Worm (Caenorhabditis elegans) whole organism, L3 larva: ENCODE data around the gene ZK455.5.

ENCODE experiments used
- R02D3.7 ChIP-seq: fragments of 150-350 bp; optimal IDR thresholded peaks from 2 replicates; lab custom pipeline; 2014; ENCODE audit warnings: missing biosample characterization, missing genetic modification characterization
- ZK546.5 ChIP-seq: sonication (generic microtip); optimal IDR thresholded peaks from 2 replicates; lab custom pipeline; 2017; ENCODE audit warnings: missing biosample characterization, missing genetic modification characterization
- aly-2 ChIP-seq: fragments of 150-350 bp; optimal IDR thresholded peaks from 2 replicates; lab custom pipeline; 2014; ENCODE audit warnings: missing biosample characterization, missing genetic modification characterization
- ama-1 ChIP-seq: fragments of 150-350 bp; optimal IDR thresholded peaks from 2 replicates; lab custom pipeline; 2018
- ceh-16 ChIP-seq: sonication (generic microtip); optimal IDR thresholded peaks from 2 replicates; lab custom pipeline; 2017; ENCODE audit warnings: missing biosample characterization, missing genetic modification characterization
- ceh-82 ChIP-seq: fragments of 150-350 bp; optimal IDR thresholded peaks from 2 replicates; lab custom pipeline; 2014; ENCODE audit warnings: missing biosample characterization, missing genetic modification characterization
- ceh-9 ChIP-seq: sonication (generic microtip); optimal IDR thresholded peaks from 2 replicates; lab custom pipeline; 2018; ENCODE audit warnings: missing biosample characterization, missing genetic modification characterization
- daf-12 ChIP-seq: fragments of 150-350 bp; optimal IDR thresholded peaks from 2 replicates; lab custom pipeline; 2014; ENCODE audit warnings: missing biosample characterization, missing genetic modification reagents, missing genetic modification characterization
- egl-27 ChIP-seq: sonication (generic microtip); optimal IDR thresholded peaks from 4 replicates; lab custom pipeline; 2017; ENCODE audit warnings: missing biosample characterization, missing genetic modification reagents, missing genetic modification characterization
- elt-2 ChIP-seq: sonication (generic microtip); optimal IDR thresholded peaks from 2 replicates; lab custom pipeline; 2016; ENCODE audit warnings: missing genetic modification reagents, mild to moderate bottlenecking, missing genetic modification characterization, missing compliant biosample characterization
- elt-3 ChIP-seq, 3 experiments: fragments of 150-350 bp in 1 of 3; sonication (generic microtip) in 2 of 3; optimal IDR thresholded peaks; 2 replicates in 2 of 3; 4 replicates in 1 of 3; lab custom pipeline; 2014 to 2017; ENCODE audit warnings: missing biosample characterization in 3 of 3, missing genetic modification characterization in 3 of 3
- eor-1 ChIP-seq, 2 experiments: fragments of 150-350 bp; optimal IDR thresholded peaks; 2 replicates each; lab custom pipeline; 2014 to 2018; ENCODE audit warnings: missing biosample characterization in 2 of 2, missing genetic modification characterization in 2 of 2
- fkh-10 ChIP-seq: sonication (generic microtip); optimal IDR thresholded peaks from 2 replicates; lab custom pipeline; 2017; ENCODE audit warnings: missing biosample characterization, missing genetic modification reagents, missing genetic modification characterization
- jun-1 ChIP-seq: fragments of 150-350 bp; optimal IDR thresholded peaks from 2 replicates; lab custom pipeline; 2014; ENCODE audit warnings: missing biosample characterization, missing genetic modification reagents, missing genetic modification characterization
- lin-15B ChIP-seq: fragments of 150-350 bp; optimal IDR thresholded peaks from 2 replicates; lab custom pipeline; 2014; ENCODE audit warnings: missing biosample characterization, missing genetic modification characterization
- lin-39 ChIP-seq: fragments of 150-350 bp; optimal IDR thresholded peaks from 2 replicates; lab custom pipeline; 2018; ENCODE audit warnings: missing biosample characterization, missing genetic modification reagents, missing genetic modification characterization
- lsy-12 ChIP-seq: sonication (generic microtip); optimal IDR thresholded peaks from 2 replicates; lab custom pipeline; 2016; ENCODE audit warnings: mild to moderate bottlenecking, missing genetic modification characterization, missing compliant biosample characterization
- mdl-1 ChIP-seq: fragments of 150-350 bp; optimal IDR thresholded peaks from 2 replicates; lab custom pipeline; 2014; ENCODE audit warnings: missing biosample characterization, missing genetic modification characterization
- mml-1 ChIP-seq: fragments of 150-350 bp; sonication (generic microtip); optimal IDR thresholded peaks from 3 replicates; lab custom pipeline; 2014; ENCODE audit warnings: missing biosample characterization, missing genetic modification characterization
- nfya-1 ChIP-seq: sonication (generic microtip); optimal IDR thresholded peaks from 2 replicates; lab custom pipeline; 2017; ENCODE audit warnings: missing genetic modification characterization, mild to moderate bottlenecking, missing compliant biosample characterization, antibody characterized with exemption, moderate library complexity; ENCODE audit not compliant: insufficient read depth
- nhr-12 ChIP-seq: fragments of 150-350 bp; optimal IDR thresholded peaks from 2 replicates; lab custom pipeline; 2014; ENCODE audit warnings: missing biosample characterization, missing genetic modification characterization
- nhr-23 ChIP-seq: fragments of 150-350 bp; optimal IDR thresholded peaks from 2 replicates; lab custom pipeline; 2014; ENCODE audit warnings: missing biosample characterization, missing genetic modification reagents, missing genetic modification characterization
- nhr-28 ChIP-seq: fragments of 150-350 bp; optimal IDR thresholded peaks from 2 replicates; lab custom pipeline; 2014; ENCODE audit warnings: missing biosample characterization, missing genetic modification characterization
- nhr-43 ChIP-seq: sonication (generic microtip); optimal IDR thresholded peaks from 2 replicates; lab custom pipeline; 2016; ENCODE audit warnings: mild to moderate bottlenecking, missing genetic modification characterization, missing compliant biosample characterization; ENCODE audit not compliant: poor library complexity, severe bottlenecking
- nhr-67 ChIP-seq: fragments of 150-350 bp; optimal IDR thresholded peaks from 2 replicates; lab custom pipeline; 2014; ENCODE audit warnings: missing biosample characterization, missing genetic modification characterization
- nhr-76 ChIP-seq: fragments of 150-350 bp; sonication (generic microtip); optimal IDR thresholded peaks from 5 replicates; lab custom pipeline; 2014; ENCODE audit warnings: missing biosample characterization, missing genetic modification characterization
- nhr-77 ChIP-seq: fragments of 150-350 bp; optimal IDR thresholded peaks from 2 replicates; lab custom pipeline; 2014; ENCODE audit warnings: missing biosample characterization, missing genetic modification characterization
- pha-4 ChIP-seq: fragments of 150-350 bp; optimal IDR thresholded peaks from 2 replicates; lab custom pipeline; 2014; ENCODE audit warnings: missing biosample characterization, missing genetic modification reagents, missing genetic modification characterization
- pqm-1 ChIP-seq: fragments of 150-350 bp; optimal IDR thresholded peaks from 2 replicates; lab custom pipeline; 2017; ENCODE audit warnings: missing biosample characterization, missing genetic modification characterization, inconsistent platforms
- sea-2 ChIP-seq: fragments of 150-350 bp; sonication (generic microtip); optimal IDR thresholded peaks from 4 replicates; lab custom pipeline; 2014; ENCODE audit warnings: missing biosample characterization, missing genetic modification reagents, missing genetic modification characterization
- skn-1 ChIP-seq: fragments of 150-350 bp; optimal IDR thresholded peaks from 2 replicates; lab custom pipeline; 2014; ENCODE audit warnings: missing biosample characterization, missing genetic modification characterization
- tbx-2 ChIP-seq: sonication (generic microtip); optimal IDR thresholded peaks from 2 replicates; lab custom pipeline; 2016; ENCODE audit warnings: mild to moderate bottlenecking, missing genetic modification characterization, missing compliant biosample characterization
- unc-39 ChIP-seq: sonication (generic microtip); optimal IDR thresholded peaks from 4 replicates; lab custom pipeline; 2017; ENCODE audit warnings: missing biosample characterization, missing genetic modification characterization
- unc-62 ChIP-seq: fragments of 150-350 bp; sonication (generic microtip); optimal IDR thresholded peaks from 4 replicates; lab custom pipeline; 2014; ENCODE audit warnings: missing biosample characterization, missing genetic modification reagents, missing genetic modification characterization
- zag-1 ChIP-seq: fragments of 150-350 bp; optimal IDR thresholded peaks from 2 replicates; lab custom pipeline; 2014; ENCODE audit warnings: missing biosample characterization, missing genetic modification characterization
- ztf-4 ChIP-seq: fragments of 150-350 bp; optimal IDR thresholded peaks from 2 replicates; lab custom pipeline; 2014; ENCODE audit warnings: missing biosample characterization, missing genetic modification characterization

ZK455.5 gene

DNA sequence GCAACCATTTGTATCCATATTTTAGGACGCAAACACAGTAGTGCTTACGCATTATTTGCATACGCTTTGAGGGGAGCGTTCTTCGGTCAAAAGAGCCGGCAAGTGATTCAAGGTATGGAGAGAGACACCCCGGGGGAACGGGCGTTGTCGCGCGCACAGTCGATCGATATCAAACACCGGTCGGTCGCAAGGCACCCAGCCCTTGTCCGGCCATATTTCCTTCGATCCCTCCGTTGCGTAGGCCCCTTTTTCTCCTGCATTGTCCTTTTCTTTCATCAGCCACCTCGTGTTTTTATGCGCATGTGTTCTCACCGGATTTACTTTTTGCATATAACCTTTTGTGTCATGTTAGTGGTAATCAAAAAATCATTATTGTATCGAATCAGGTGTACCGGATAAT is 39.3 kb upstream of the ZK455.5 start:
- TF ChIP-seq nhr-28 (tag; lab: Kevin White, UChicago) (no peak), fkh-10 (GFP tag; lab: Kevin White, UChicago) (no peak), daf-12 (tag; lab: Kevin White, UChicago) (no peak), lsy-12 (no peak), mdl-1 (tag; lab: Kevin White, UChicago) (no peak), zag-1 (no peak), nhr-12 (no peak), ceh-9 (no peak), pha-4 (peak; percentile 10)
- TF ChIP-seq, all 47 proteins: peak for 1

- peak; percentile 36 for TF ChIP-seq elt-2 (tag; lab: Kevin White, UChicago)
- no peak for TF ChIP-seq elt-3 (tag; optimal IDR thresholded peaks at IDR 0.05; lab: Kevin White, UChicago)
- TF ChIP-seq mdl-1 (tag; lab: Kevin White, UChicago), result no peak
- peak; percentile 71 for TF ChIP-seq pha-4
- TF ChIP-seq ztf-4 (tag; lab: Kevin White, UChicago), result no peak
- TF ChIP-seq nhr-77 (tag; lab: Kevin White, UChicago), result no peak
- TF ChIP-seq ceh-82 (tag; lab: Kevin White, UChicago), result no peak
- no peak for TF ChIP-seq skn-1 (tag; lab: Kevin White, UChicago)
- TF ChIP-seq unc-39 (tag; lab: Kevin White, UChicago), result no peak
Observed at ce11 chrX:11364914-11365313, 38.2 kb upstream of the ZK455.5 start.

ce11 chrX:11357516-11357915 is 30.8 kb upstream of the ZK455.5 start, which contains the start of gene pgp-4:
pgp-4 (plus strand) TSS chrX:11357816.
- TF ChIP-seq pqm-1 (no peak), nfya-1 (tag; lab: Kevin White, UChicago) (no peak), aly-2 (tag; lab: Kevin White, UChicago) (no peak), mdl-1 (tag; lab: Kevin White, UChicago) (no peak), mml-1 (tag; lab: Kevin White, UChicago) (no peak), ceh-16 (tag; lab: Kevin White, UChicago) (no peak), nhr-43 (tag; lab: Kevin White, UChicago) (no peak), nhr-12 (no peak), nhr-77 (tag; lab: Kevin White, UChicago) (no peak), elt-2 (tag; lab: Kevin White, UChicago) (no peak), lin-15B (tag; lab: Kevin White, UChicago) (no peak), lsy-12 (no peak)
- TF ChIP-seq, all 47 proteins: peak for 0

DNA sequence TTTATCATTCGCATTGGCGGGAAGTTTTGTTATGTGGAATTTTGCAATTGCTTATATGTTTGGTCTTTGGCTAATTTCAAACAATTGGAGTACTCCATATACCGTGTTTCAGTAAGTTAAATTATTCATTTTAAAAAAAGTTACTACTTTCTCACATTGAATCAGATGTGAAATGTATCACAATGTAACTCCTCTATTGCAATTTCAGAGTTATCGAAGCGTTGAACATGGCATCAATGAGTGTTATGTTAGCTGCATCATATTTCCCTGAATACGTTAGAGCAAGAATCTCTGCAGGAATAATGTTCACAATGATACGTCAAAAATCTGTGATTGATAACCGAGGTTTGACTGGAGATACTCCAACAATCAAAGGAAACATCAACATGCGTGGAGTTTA is 29.1 kb upstream of the ZK455.5 start:
- no peak for TF ChIP-seq unc-62
- no peak for TF ChIP-seq elt-3 (tag; optimal IDR thresholded peaks at IDR 0.05; lab: Kevin White, UChicago)
- no peak for TF ChIP-seq pqm-1
- TF ChIP-seq nhr-67, result no peak
- TF ChIP-seq jun-1 (tag; lab: Kevin White, UChicago), result no peak
- no peak for TF ChIP-seq lin-39 (tag; lab: Kevin White, UChicago)
- no peak for TF ChIP-seq unc-39 (tag; lab: Kevin White, UChicago)
- no peak for TF ChIP-seq egl-27 (tag; lab: Kevin White, UChicago)
- TF ChIP-seq R02D3.7 (tag; lab: Kevin White, UChicago), result no peak

ce11 chrX:11351856-11352255 is 25.1 kb upstream of the ZK455.5 start, which contains the start of gene pgp-3:
pgp-3 (plus strand) TSS chrX:11352156.
- TF ChIP-seq jun-1 (tag; lab: Kevin White, UChicago), result no peak
- TF ChIP-seq ceh-82 (tag; lab: Kevin White, UChicago), result no peak
- TF ChIP-seq lsy-12, result no peak
- TF ChIP-seq nhr-23 (tag; lab: Kevin White, UChicago), result no peak
- TF ChIP-seq nhr-67, result no peak
- no peak for TF ChIP-seq egl-27 (tag; lab: Kevin White, UChicago)
- TF ChIP-seq ztf-4 (tag; lab: Kevin White, UChicago), result no peak
- no peak for TF ChIP-seq nhr-76
- no peak for TF ChIP-seq sea-2 (GFP tag; lab: Kevin White, UChicago)
- TF ChIP-seq tbx-2 (tag; lab: Kevin White, UChicago), result no peak
- TF ChIP-seq pha-4, result no peak
- no peak for TF ChIP-seq elt-3 (tag; optimal IDR thresholded peaks at IDR 0.05; lab: Kevin White, UChicago)
- TF ChIP-seq nfya-1 (tag; lab: Kevin White, UChicago), result no peak
- no peak for TF ChIP-seq ama-1
- no peak for TF ChIP-seq elt-2 (tag; lab: Kevin White, UChicago)
- no peak for TF ChIP-seq skn-1 (tag; lab: Kevin White, UChicago)
- no peak for TF ChIP-seq ZK546.5
- no peak for TF ChIP-seq eor-1 (tag; optimal IDR thresholded peaks at IDR 0.05; lab: Kevin White, UChicago)
- TF ChIP-seq pqm-1, result no peak
- TF ChIP-seq nhr-28 (tag; lab: Kevin White, UChicago), result no peak
